Fruit fly (Drosophila melanogaster) whole organism, embryonic: ENCODE data around the gene Chpf.

Source experiments
- Abd-B ChIP-seq: fragments of 200-800 bp; sonication (Bioruptor generic); optimal IDR thresholded peaks from 2 replicates; lab custom pipeline; 2018; ENCODE audit warnings: missing biosample characterization, mild to moderate bottlenecking, missing genetic modification characterization, moderate library complexity
- Aef1 ChIP-seq: fragments of 200-800 bp; sonication (Bioruptor generic); IDR thresholded peaks from 3 replicates; pipeline ENCODE4 v1.3.6; 2022; ENCODE audit warnings: missing biosample characterization, missing genetic modification characterization
- Asciz ChIP-seq: fragments of 200-800 bp; sonication (Bioruptor generic); optimal IDR thresholded peaks from 2 replicates; lab custom pipeline; 2017; ENCODE audit warnings: missing biosample characterization, mild to moderate bottlenecking, missing genetic modification characterization, missing genetic modification reagents
- Atf3 ChIP-seq: fragments of 200-800 bp; sonication (Bioruptor generic); optimal IDR thresholded peaks from 3 replicates; lab custom pipeline; 2016; ENCODE audit warnings: missing biosample characterization, missing genetic modification characterization
- CG10267 ChIP-seq: fragments of 200-800 bp; sonication (Bioruptor generic); optimal IDR thresholded peaks from 2 replicates; lab custom pipeline; 2018; ENCODE audit warnings: missing biosample characterization, mild to moderate bottlenecking, missing genetic modification characterization, moderate library complexity
- CG10462 ChIP-seq: fragments of 200-800 bp; sonication (Bioruptor generic); optimal IDR thresholded peaks from 2 replicates; lab custom pipeline; 2016; ENCODE audit warnings: missing biosample characterization, missing genetic modification characterization
- CG14050 ChIP-seq: fragments of 200-800 bp; sonication (Bioruptor generic); IDR thresholded peaks from 3 replicates; pipeline ENCODE4 v1.3.6; 2022; ENCODE audit warnings: missing biosample characterization, missing genetic modification characterization
- CG15601 ChIP-seq: fragments of 200-800 bp; sonication (Bioruptor generic); optimal IDR thresholded peaks from 3 replicates; lab custom pipeline; 2019; ENCODE audit warnings: missing biosample characterization, mild to moderate bottlenecking, missing genetic modification characterization, moderate library complexity
- CG2129 ChIP-seq: fragments of 200-800 bp; sonication (Bioruptor generic); IDR thresholded peaks from 2 replicates; pipeline ENCODE4 v1.3.6; 2022; ENCODE audit warnings: missing biosample characterization, missing genetic modification characterization; ENCODE audit not compliant: partially characterized antibody
- CG30431 ChIP-seq: fragments of 200-800 bp; sonication (Bioruptor generic); optimal IDR thresholded peaks from 2 replicates; lab custom pipeline; 2017; ENCODE audit warnings: missing biosample characterization, missing genetic modification characterization
- CG3163 ChIP-seq: fragments of 200-800 bp; sonication (Bioruptor generic); optimal IDR thresholded peaks from 3 replicates; lab custom pipeline; 2016; ENCODE audit warnings: missing biosample characterization, missing genetic modification characterization
- CG32772 ChIP-seq: fragments of 200-800 bp; sonication (Bioruptor generic); IDR thresholded peaks from 2 replicates; pipeline ENCODE4 v1.3.6; 2022; ENCODE audit warnings: missing biosample characterization, missing genetic modification characterization
- CG4328 ChIP-seq: fragments of 200-800 bp; sonication (Bioruptor generic); optimal IDR thresholded peaks from 3 replicates; lab custom pipeline; 2017; ENCODE audit warnings: missing biosample characterization, missing genetic modification reagents, missing genetic modification characterization
- CG4707 ChIP-seq: fragments of 200-800 bp; sonication (Bioruptor generic); optimal IDR thresholded peaks from 2 replicates; lab custom pipeline; 2018; ENCODE audit warnings: missing biosample characterization, mild to moderate bottlenecking, missing genetic modification characterization, moderate library complexity
- CG4820 ChIP-seq: fragments of 200-800 bp; sonication (Bioruptor generic); optimal IDR thresholded peaks from 3 replicates; lab custom pipeline; 2016; ENCODE audit warnings: missing biosample characterization, missing genetic modification characterization
- CG6175 ChIP-seq: fragments of 200-800 bp; sonication (Bioruptor generic); IDR thresholded peaks from 3 replicates; pipeline ENCODE4 v1.3.6; 2022; ENCODE audit warnings: missing biosample characterization, missing genetic modification characterization
- CG7786 ChIP-seq: fragments of 200-800 bp; sonication (Bioruptor generic); optimal IDR thresholded peaks from 2 replicates; lab custom pipeline; 2016; ENCODE audit warnings: missing biosample characterization, missing genetic modification characterization
- CG8388 ChIP-seq: fragments of 200-800 bp; sonication (Bioruptor generic); optimal IDR thresholded peaks from 2 replicates; lab custom pipeline; 2019; ENCODE audit warnings: missing biosample characterization, mild to moderate bottlenecking, missing genetic modification characterization, moderate library complexity
- Dek ChIP-seq: fragments of 200-800 bp; sonication (Bioruptor generic); optimal IDR thresholded peaks from 3 replicates; lab custom pipeline; 2019; ENCODE audit warnings: missing biosample characterization, mild to moderate bottlenecking, missing genetic modification characterization, moderate library complexity
- Dip3 ChIP-seq: fragments of 200-800 bp; sonication (Bioruptor generic); optimal IDR thresholded peaks from 3 replicates; lab custom pipeline; 2016; ENCODE audit warnings: missing biosample characterization, missing genetic modification characterization
- Drgx ChIP-seq: fragments of 200-800 bp; sonication (Bioruptor generic); IDR thresholded peaks from 2 replicates; pipeline ENCODE4 v1.3.6; 2022; ENCODE audit warnings: missing biosample characterization, missing genetic modification characterization
- HHEX ChIP-seq: fragments of 200-800 bp; sonication (Bioruptor generic); optimal IDR thresholded peaks from 3 replicates; lab custom pipeline; 2017; ENCODE audit warnings: missing biosample characterization, mild to moderate bottlenecking, missing genetic modification characterization, missing genetic modification reagents
- HmgZ ChIP-seq: fragments of 200-800 bp; sonication (Bioruptor generic); optimal IDR thresholded peaks from 2 replicates; lab custom pipeline; 2018; ENCODE audit warnings: missing biosample characterization, mild to moderate bottlenecking, missing genetic modification characterization
- Hmr ChIP-seq: fragments of 200-800 bp; sonication (Bioruptor generic); optimal IDR thresholded peaks from 3 replicates; lab custom pipeline; 2017; ENCODE audit warnings: mild to moderate bottlenecking, missing biosample characterization, missing genetic modification reagents, missing genetic modification characterization
- Hmx ChIP-seq: fragments of 200-800 bp; sonication (Bioruptor generic); optimal IDR thresholded peaks from 2 replicates; lab custom pipeline; 2016; ENCODE audit warnings: missing biosample characterization, missing genetic modification characterization
- Jarid2 ChIP-seq: fragments of 200-800 bp; sonication (Bioruptor generic); optimal IDR thresholded peaks from 3 replicates; lab custom pipeline; 2017; ENCODE audit warnings: mild to moderate bottlenecking, missing biosample characterization, missing genetic modification reagents, missing genetic modification characterization
- Lim3 ChIP-seq: fragments of 200-800 bp; sonication (Bioruptor generic); IDR thresholded peaks from 2 replicates; pipeline ENCODE4 v1.3.6; 2022; ENCODE audit warnings: missing biosample characterization, missing genetic modification characterization
- Med ChIP-seq: fragments of 200-800 bp; sonication (Bioruptor generic); peaks from one replicate; lab custom pipeline; 2016; ENCODE audit warnings: missing biosample characterization, missing genetic modification characterization, mild to moderate bottlenecking, inconsistent platforms, moderate library complexity
- Nf-YB ChIP-seq: fragments of 200-800 bp; sonication (Bioruptor generic); optimal IDR thresholded peaks from 3 replicates; lab custom pipeline; 2019; ENCODE audit warnings: missing biosample characterization, mild to moderate bottlenecking, missing genetic modification characterization, moderate library complexity
- Opbp ChIP-seq: fragments of 200-800 bp; sonication (Bioruptor generic); IDR thresholded peaks from 3 replicates; pipeline ENCODE4 v1.3.6; 2022; ENCODE audit warnings: missing biosample characterization, missing genetic modification characterization; ENCODE audit not compliant: partially characterized antibody
- Spps ChIP-seq: fragments of 200-800 bp; sonication (Bioruptor generic); optimal IDR thresholded peaks from 2 replicates; lab custom pipeline; 2018; ENCODE audit warnings: missing biosample characterization, mild to moderate bottlenecking, missing genetic modification characterization
- Taf1 ChIP-seq: fragments of 200-800 bp; sonication (Bioruptor generic); IDR thresholded peaks from 2 replicates; pipeline ENCODE4 v1.3.6; 2022; ENCODE audit warnings: missing biosample characterization, missing genetic modification characterization
- ara ChIP-seq: fragments of 200-800 bp; sonication (Bioruptor generic); IDR thresholded peaks from 2 replicates; pipeline ENCODE4 v1.3.6; 2022; ENCODE audit warnings: missing biosample characterization, missing genetic modification characterization
- ase ChIP-seq: fragments of 200-800 bp; sonication (Bioruptor generic); IDR thresholded peaks from 3 replicates; pipeline ENCODE4 v1.3.6; 2022; ENCODE audit warnings: missing biosample characterization, missing genetic modification characterization
- bab2 ChIP-seq: fragments of 200-800 bp; sonication (Bioruptor generic); optimal IDR thresholded peaks from 2 replicates; lab custom pipeline; 2016; ENCODE audit warnings: missing biosample characterization, missing genetic modification characterization
- chm ChIP-seq: fragments of 200-800 bp; sonication (Bioruptor generic); IDR thresholded peaks from 2 replicates; pipeline ENCODE4 v1.3.6; 2022; ENCODE audit warnings: missing biosample characterization, missing genetic modification characterization
- ci ChIP-seq: fragments of 200-800 bp; sonication (Bioruptor generic); IDR thresholded peaks from 3 replicates; pipeline ENCODE4 v1.3.6; 2022; ENCODE audit warnings: missing biosample characterization, missing genetic modification characterization
- croc ChIP-seq: fragments of 200-800 bp; sonication (Bioruptor generic); conservative IDR thresholded peaks from 3 replicates; pipeline ENCODE4 v1.3.6; 2022; ENCODE audit warnings: missing biosample characterization, missing genetic modification characterization
- dmrt99B ChIP-seq: fragments of 200-800 bp; sonication (Bioruptor generic); optimal IDR thresholded peaks from 2 replicates; lab custom pipeline; 2018; ENCODE audit warnings: missing biosample characterization, mild to moderate bottlenecking, missing genetic modification characterization, moderate library complexity
- mam ChIP-seq: fragments of 200-800 bp; sonication (Bioruptor generic); optimal IDR thresholded peaks from 3 replicates; lab custom pipeline; 2016; ENCODE audit warnings: missing biosample characterization, missing genetic modification characterization
- mld ChIP-seq: fragments of 200-800 bp; sonication (Bioruptor generic); IDR thresholded peaks from 3 replicates; pipeline ENCODE4 v1.3.6; 2022; ENCODE audit warnings: missing biosample characterization, missing genetic modification characterization; ENCODE audit not compliant: partially characterized antibody
- odd ChIP-seq: fragments of 200-800 bp; sonication (Bioruptor generic); optimal IDR thresholded peaks from 2 replicates; lab custom pipeline; 2017; ENCODE audit warnings: missing biosample characterization, mild to moderate bottlenecking, missing genetic modification characterization
- phol ChIP-seq: fragments of 200-800 bp; sonication (Bioruptor generic); optimal IDR thresholded peaks from 3 replicates; lab custom pipeline; 2018; ENCODE audit warnings: missing biosample characterization, mild to moderate bottlenecking, missing genetic modification characterization, moderate library complexity
- pnt ChIP-seq: fragments of 200-800 bp; sonication (Bioruptor generic); optimal IDR thresholded peaks from 3 replicates; lab custom pipeline; 2016; ENCODE audit warnings: missing biosample characterization, missing genetic modification characterization
- ranshi ChIP-seq: fragments of 200-800 bp; sonication (Bioruptor generic); IDR thresholded peaks from 2 replicates; pipeline ENCODE4 v1.3.6; 2022; ENCODE audit warnings: missing biosample characterization, missing genetic modification characterization
- repo ChIP-seq: fragments of 200-800 bp; sonication (Bioruptor generic); optimal IDR thresholded peaks from 2 replicates; lab custom pipeline; 2016; ENCODE audit warnings: missing biosample characterization, missing genetic modification characterization
- row ChIP-seq: fragments of 200-800 bp; sonication (Bioruptor generic); IDR thresholded peaks from 3 replicates; pipeline ENCODE4 v1.3.6; 2022; ENCODE audit warnings: missing biosample characterization, missing genetic modification characterization
- unpg ChIP-seq: fragments of 200-800 bp; sonication (Bioruptor generic); optimal IDR thresholded peaks from 3 replicates; lab custom pipeline; 2018; ENCODE audit warnings: missing biosample characterization, mild to moderate bottlenecking, missing genetic modification characterization, moderate library complexity
- wor ChIP-seq: fragments of 200-800 bp; sonication (Bioruptor generic); IDR thresholded peaks from 2 replicates; pipeline ENCODE4 v1.3.6; 2022; ENCODE audit warnings: missing biosample characterization, missing genetic modification characterization

Chpf gene

DNA sequence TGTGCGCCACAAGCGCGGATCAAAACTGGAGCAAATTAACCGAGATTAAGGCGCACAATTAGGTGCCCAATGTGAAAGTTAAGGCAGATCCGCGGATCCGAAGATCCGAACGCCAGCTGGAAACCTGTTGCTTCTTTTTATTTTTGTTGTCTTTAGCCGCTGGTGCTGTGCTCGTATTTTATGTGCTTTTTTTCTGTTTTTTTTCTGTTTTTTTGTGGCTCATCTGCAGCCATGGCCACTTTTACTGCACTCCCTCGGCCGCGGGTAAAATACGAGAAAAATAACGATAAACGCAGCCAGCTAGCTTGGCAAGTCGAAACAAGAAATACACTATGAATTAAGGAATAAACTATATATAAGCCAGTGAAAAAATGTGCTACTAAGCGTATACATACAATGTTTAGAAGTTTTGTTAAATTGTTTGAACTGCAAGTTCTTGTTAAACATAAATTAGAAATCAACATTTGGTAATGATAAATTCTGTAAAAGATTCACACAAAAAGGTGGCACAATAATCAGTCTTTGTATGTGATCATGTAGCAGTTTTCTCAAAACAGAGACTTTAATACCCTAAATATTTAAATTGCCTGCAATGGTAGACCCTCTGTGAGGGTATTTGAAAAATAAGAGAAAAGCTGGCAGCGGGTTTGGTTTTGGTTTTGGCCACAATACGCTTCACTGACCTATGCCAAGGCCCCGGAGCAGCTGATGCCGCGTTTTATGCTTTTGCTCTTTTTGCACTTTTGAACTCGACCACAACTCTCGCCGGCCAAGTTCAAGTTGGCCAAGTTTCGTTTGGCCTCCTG is 4.4 kb upstream of the Chpf start (continued):
- TF ChIP-seq Asciz (GFP tag; lab: Kevin White, UChicago), result no peak
- peak; percentile 3 for TF ChIP-seq bab2
- TF ChIP-seq Aef1, result no peak
- no peak for TF ChIP-seq CG4820 (GFP tag; lab: Kevin White, UChicago)
- TF ChIP-seq mld (GFP tag; lab: Robert Waterston, UW), result no peak
- TF ChIP-seq CG2129, result no peak
- TF ChIP-seq unpg (GFP tag; lab: Kevin White, UChicago), result no peak
- peak; percentile 3 for TF ChIP-seq phol (tag; lab: Kevin White, UChicago)
- TF ChIP-seq Opbp, result no peak
- TF ChIP-seq pnt (GFP tag; lab: Kevin White, UChicago), result no peak
- TF ChIP-seq CG10267 (tag; lab: Kevin White, UChicago), result no peak
- peak; percentile 22 for TF ChIP-seq dmrt99B (tag; lab: Kevin White, UChicago)
- no peak for TF ChIP-seq Atf3 (GFP tag; lab: Kevin White, UChicago)

DNA sequence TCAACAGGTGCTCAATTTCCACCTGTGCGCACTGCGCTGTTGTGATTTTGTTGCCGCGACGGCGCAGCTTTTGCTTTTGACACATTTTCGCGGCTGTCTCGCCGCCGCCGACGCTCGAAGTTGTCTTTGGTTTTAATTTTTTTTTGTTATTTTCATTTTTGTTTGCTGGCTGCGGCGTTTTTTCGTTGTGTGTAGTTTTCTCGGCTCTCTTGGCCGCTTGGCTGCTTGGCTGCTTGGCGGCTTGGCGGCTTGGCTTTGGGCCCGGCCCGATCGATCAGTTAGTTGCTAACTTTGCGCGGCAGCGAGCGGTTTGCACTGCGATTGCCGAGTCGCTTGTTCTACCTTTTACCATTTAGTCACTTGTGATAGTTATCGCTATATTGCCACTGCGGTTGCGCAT is 2.6 kb upstream of the Chpf start, which contains the start of gene CG42237:
CG42237 (plus strand) TSS at position 271 of the 400 bp plus-strand sequence.
- TF ChIP-seq Hmx (GFP tag; lab: Kevin White, UChicago), result no peak
- TF ChIP-seq Abd-B (GFP tag; lab: Kevin White, UChicago), result no peak
- no peak for TF ChIP-seq ase (GFP tag; lab: Robert Waterston, UW)
- TF ChIP-seq Drgx, result peak; percentile 61
- no peak for TF ChIP-seq CG4328 (GFP tag; lab: Kevin White, UChicago)
- no peak for TF ChIP-seq ranshi (GFP tag; lab: Robert Waterston, UW)
- TF ChIP-seq CG6175, result peak; percentile 39; the same call in 1 of the 3 replicates
- no peak for TF ChIP-seq HHEX (GFP tag; lab: Kevin White, UChicago)
- TF ChIP-seq odd, result no peak
- TF ChIP-seq CG30431 (GFP tag; lab: Kevin White, UChicago), result no peak
- TF ChIP-seq Jarid2 (GFP tag; lab: Kevin White, UChicago), result peak; percentile 4
- TF ChIP-seq Med (GFP tag; lab: Kevin White, UChicago), result peak; percentile 72
- 0 out of 2 replicates have a peak, but pooled peaks have one; percentile 31 for TF ChIP-seq ara
- no peak for TF ChIP-seq Taf1
- no peak for TF ChIP-seq CG4707 (GFP tag; lab: Kevin White, UChicago)
- TF ChIP-seq chm, result peak; percentile 21; the same call in 1 of the 2 replicates
- TF ChIP-seq CG10462 (GFP tag; lab: Kevin White, UChicago), result no peak
- TF ChIP-seq CG14050 (GFP tag; lab: Robert Waterston, UW), result no peak
- no peak for TF ChIP-seq Atf3 (GFP tag; lab: Kevin White, UChicago)
- no peak for TF ChIP-seq Hmr (GFP tag; lab: Kevin White, UChicago)
- no peak for TF ChIP-seq Dip3 (GFP tag; lab: Kevin White, UChicago)
- no peak for TF ChIP-seq wor (GFP tag; lab: Robert Waterston, UW)
- no peak for TF ChIP-seq Dek (tag; lab: Kevin White, UChicago)
- TF ChIP-seq CG32772 (GFP tag; lab: Robert Waterston, UW), result peak; percentile 40; the same call in 1 of the 2 replicates
- no peak for TF ChIP-seq Lim3
- TF ChIP-seq HmgZ, result no peak
- no peak for TF ChIP-seq repo (GFP tag; lab: Kevin White, UChicago)
- 0 out of 3 replicates have a peak, but pooled peaks have one; percentile 48 for TF ChIP-seq row (GFP tag; lab: Robert Waterston, UW)
- TF ChIP-seq CG15601 (tag; lab: Kevin White, UChicago), result no peak
- 0 out of 3 replicates have a peak, but pooled peaks have one; percentile 24 for TF ChIP-seq ci (GFP tag; lab: Robert Waterston, UW)
- no peak for TF ChIP-seq CG3163 (GFP tag; lab: Kevin White, UChicago)
- no peak for TF ChIP-seq Nf-YB
- no peak for TF ChIP-seq CG7786 (GFP tag; lab: Kevin White, UChicago)
- TF ChIP-seq CG8388 (GFP tag; lab: Kevin White, UChicago), result no peak
- no peak for TF ChIP-seq mam (GFP tag; lab: Kevin White, UChicago)
- TF ChIP-seq Spps, result no peak
- TF ChIP-seq croc (GFP tag; lab: Robert Waterston, UW), result no peak
